Worm (Caenorhabditis elegans): ENCODE measurements around the gene sbt-1.

DNA sequence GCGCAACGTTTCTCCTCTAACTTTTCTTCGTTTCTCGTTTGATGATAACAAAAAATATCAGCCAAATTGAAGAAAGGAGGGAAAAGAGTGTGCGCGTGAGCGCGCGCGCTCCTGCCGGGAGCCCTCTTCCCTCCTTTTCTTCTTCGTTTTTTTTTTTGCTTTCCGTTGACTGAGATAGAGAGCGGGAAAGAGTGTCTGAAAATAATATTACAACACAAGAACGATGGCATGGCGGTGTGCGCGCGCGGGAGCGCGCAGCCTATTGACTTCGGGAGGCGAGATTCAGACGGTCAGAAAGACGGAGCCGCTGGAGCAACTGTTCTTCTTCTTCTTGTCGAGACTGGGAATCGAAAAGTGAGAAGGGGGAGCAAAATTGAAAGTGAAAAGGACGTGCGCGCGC is 34.9 kb downstream of the sbt-1 start:
- no peak for TF ChIP-seq mab-5 (tag; optimal IDR thresholded peaks at IDR 0.05)
- TF ChIP-seq nhr-23 (tag; optimal IDR thresholded peaks at IDR 0.05) = no peak
- no peak for TF ChIP-seq nhr-11 (tag; optimal IDR thresholded peaks at IDR 0.05)
- no peak for TF ChIP-seq lin-13 (GFP tag; optimal IDR thresholded peaks at IDR 0.05)
- TF ChIP-seq unc-39 (tag; optimal IDR thresholded peaks at IDR 0.05) = no peak
- no peak for TF ChIP-seq skn-1 (tag; optimal IDR thresholded peaks at IDR 0.05)
- TF ChIP-seq unc-62 (GFP tag; optimal IDR thresholded peaks at IDR 0.05) = no peak
- no peak for TF ChIP-seq nhr-237 (tag; optimal IDR thresholded peaks at IDR 0.05)
- no peak for TF ChIP-seq blmp-1 (tag; optimal IDR thresholded peaks at IDR 0.05; ENCODE audit: insufficient read depth)
- no peak for TF ChIP-seq snpc-4 (tag; optimal IDR thresholded peaks at IDR 0.05)
- no peak for TF ChIP-seq lin-39 (tag; optimal IDR thresholded peaks at IDR 0.05)
- no peak for TF ChIP-seq nhr-12 (tag; optimal IDR thresholded peaks at IDR 0.05)
- no peak for TF ChIP-seq nhr-25 (tag; optimal IDR thresholded peaks at IDR 0.05)
- no peak for TF ChIP-seq alr-1 (tag; optimal IDR thresholded peaks at IDR 0.05)
